Worm (Caenorhabditis elegans) whole organism, early embryonic: ENCODE data around the gene ZK228.10.

Source experiments
- B0310.2 ChIP-seq: sonication (generic microtip); optimal IDR thresholded peaks from 2 replicates; lab custom pipeline; 2016; ENCODE audit warnings: mild to moderate bottlenecking, missing genetic modification characterization, missing compliant biosample characterization
- ama-1 ChIP-seq: fragments of 150-350 bp; optimal IDR thresholded peaks from 2 replicates; lab custom pipeline; 2014
- ceh-36 ChIP-seq: sonication (generic microtip); optimal IDR thresholded peaks from 2 replicates; lab custom pipeline; 2016; ENCODE audit warnings: missing genetic modification characterization, inconsistent platforms, missing compliant biosample characterization
- flt-1 ChIP-seq: fragments of 200-800 bp; sonication (Bioruptor generic); IDR thresholded peaks from 2 replicates; pipeline ENCODE4 v1.3.6; 2022; ENCODE audit warnings: missing genetic modification characterization, missing compliant biosample characterization
- pes-1 ChIP-seq: fragments of 200-800 bp; sonication (Bioruptor generic); IDR thresholded peaks from 2 replicates; pipeline ENCODE4 v1.3.6; 2022; ENCODE audit warnings: missing genetic modification reagents, missing genetic modification characterization, missing compliant biosample characterization
- sea-1 ChIP-seq: fragments of 200-800 bp; sonication (Bioruptor generic); conservative IDR thresholded peaks from 2 replicates; pipeline ENCODE4 v1.3.6; 2022; ENCODE audit warnings: missing genetic modification characterization, missing compliant biosample characterization

ce11 chrV:18414051-18414450 lies 42.6 kb upstream of the ZK228.10 start, which contains the start of gene txt-8:
- TF ChIP-seq ceh-36 (tag; lab: Kevin White, UChicago), result no peak
- no peak for TF ChIP-seq pes-1 (GFP tag; lab: Robert Waterston, UW)
- TF ChIP-seq ama-1 (lab: Kevin White, UChicago), result no peak
- no peak for TF ChIP-seq sea-1 (GFP tag; lab: Robert Waterston, UW)
- no peak for TF ChIP-seq B0310.2 (tag; lab: Kevin White, UChicago)
- TF ChIP-seq flt-1 (GFP tag; lab: Robert Waterston, UW), result no peak
